Worm (Caenorhabditis elegans): ENCODE results near the gene Y69H2.10.

Y69H2.10 gene

ce11 chrV:18662333-18662732 lies 7.8 kb upstream of the Y69H2.10 start:
- TF ChIP-seq Y22D7AL.16 (tag; optimal IDR thresholded peaks at IDR 0.05) (no peak), dve-1 (tag; optimal IDR thresholded peaks at IDR 0.05) (no peak), ceh-9 (tag; optimal IDR thresholded peaks at IDR 0.05) (no peak), sox-4 (tag; optimal IDR thresholded peaks at IDR 0.05) (no peak), ceh-2 (tag; optimal IDR thresholded peaks at IDR 0.05) (no peak), unc-42 (tag; optimal IDR thresholded peaks at IDR 0.05) (no peak)

- TF ChIP-seq ahr-1 (tag; optimal IDR thresholded peaks at IDR 0.05) (no peak), nhr-232 (tag; optimal IDR thresholded peaks at IDR 0.05) (no peak), ceh-6 (GFP tag; optimal IDR thresholded peaks at IDR 0.05) (no peak), unc-86 (tag; optimal IDR thresholded peaks at IDR 0.05) (no peak), pat-9 (tag; optimal IDR thresholded peaks at IDR 0.05) (no peak), C38D4.7 (GFP tag; optimal IDR thresholded peaks at IDR 0.05) (no peak), ttx-3 (tag; optimal IDR thresholded peaks at IDR 0.05) (no peak), tbx-7 (tag; optimal IDR thresholded peaks at IDR 0.05) (no peak), hlh-13 (GFP tag; optimal IDR thresholded peaks at IDR 0.05) (no peak)
Observed at ce11 chrV:18664026-18664425, 6.1 kb upstream of the Y69H2.10 start, which contains the start of gene Y69H2.3. Gene Y69H2.3 (minus strand): TSS chrV:18664126.

DNA sequence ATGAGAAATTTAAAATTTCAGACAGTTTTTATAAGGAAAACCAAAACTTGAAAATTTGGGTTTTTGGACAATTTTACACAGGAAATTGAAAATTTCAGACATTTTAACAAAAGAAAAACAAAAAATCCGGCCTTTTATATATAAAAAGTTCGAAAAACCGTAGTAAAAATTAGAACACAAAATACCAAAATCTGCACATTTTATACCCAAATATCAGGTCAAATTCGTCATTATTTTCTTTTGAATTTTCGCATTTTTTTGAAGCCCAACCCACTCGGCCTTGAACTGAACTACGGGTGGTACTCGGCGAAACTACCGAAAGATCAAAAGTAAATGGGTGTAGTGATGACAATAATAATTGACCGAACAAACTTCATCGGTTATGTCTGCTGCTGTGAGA lies 2.9 kb upstream of the Y69H2.10 start:
- TF ChIP-seq unc-42 (tag; optimal IDR thresholded peaks at IDR 0.05) (no peak), C38D4.7 (GFP tag; optimal IDR thresholded peaks at IDR 0.05) (no peak), elt-2 (tag; optimal IDR thresholded peaks at IDR 0.05) (no peak), tbx-7 (tag; optimal IDR thresholded peaks at IDR 0.05) (no peak), nfya-1 (tag; optimal IDR thresholded peaks at IDR 0.05) (no peak), C08G9.2 (tag; optimal IDR thresholded peaks at IDR 0.05) (no peak), unc-3 (GFP tag; conservative IDR thresholded peaks at IDR 0.05) (no peak), unc-3 (tag; optimal IDR thresholded peaks at IDR 0.05) (no peak), K09A11.1 (tag; optimal IDR thresholded peaks at IDR 0.05; ENCODE audit: insufficient read depth) (no peak), madf-2 (tag; optimal IDR thresholded peaks at IDR 0.05) (no peak), K02D7.2 (tag; optimal IDR thresholded peaks at IDR 0.05) (no peak), pqm-1 (tag; optimal IDR thresholded peaks at IDR 0.05) (no peak), ceh-18 (tag; optimal IDR thresholded peaks at IDR 0.05) (no peak), ceh-31 (tag; optimal IDR thresholded peaks at IDR 0.05) (no peak), elt-4 (tag; optimal IDR thresholded peaks at IDR 0.05) (no peak), dve-1 (tag; optimal IDR thresholded peaks at IDR 0.05) (no peak), sdc-2 (tag; optimal IDR thresholded peaks at IDR 0.05) (no peak)

DNA sequence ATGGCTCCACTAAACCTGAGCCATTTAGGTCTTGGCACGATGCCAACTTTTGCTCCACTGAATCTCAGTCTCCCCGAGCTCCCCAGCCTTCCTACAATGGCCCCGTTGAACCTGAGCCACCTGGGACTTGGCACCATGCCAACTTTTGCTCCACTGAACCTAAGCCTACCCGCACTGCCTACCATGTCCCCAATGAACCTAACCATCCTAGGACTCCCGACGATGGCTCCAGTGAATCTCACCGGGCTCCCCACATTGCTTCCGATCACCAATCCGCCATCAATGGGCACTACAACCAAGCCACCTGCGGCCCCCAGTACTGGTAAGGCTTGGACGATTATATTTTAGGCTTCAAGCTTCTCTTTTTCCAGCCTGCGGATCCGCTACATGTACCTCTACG lies 1.7 kb downstream of the Y69H2.10 start:
- TF ChIP-seq T23F11.4 (GFP tag; optimal IDR thresholded peaks at IDR 0.05), result no peak

DNA sequence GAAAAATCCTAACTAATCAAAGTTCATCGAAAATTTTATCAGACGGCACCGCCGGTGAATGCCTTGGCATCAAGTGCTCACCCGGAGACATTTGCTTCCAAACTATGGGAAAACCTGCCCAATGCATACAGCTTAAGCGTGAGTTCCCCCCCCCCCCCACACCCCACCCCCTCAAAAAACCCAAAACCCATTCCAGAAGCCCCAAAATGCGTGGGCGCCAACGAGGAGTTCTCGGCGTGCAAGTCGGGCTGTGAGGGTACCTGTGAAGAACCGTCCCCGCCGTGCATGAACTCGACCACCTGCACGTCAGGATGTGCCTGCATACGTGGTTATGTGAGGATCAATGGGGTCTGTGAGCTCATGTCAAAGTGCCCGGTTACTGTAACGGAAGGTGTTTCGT lies 4.2 kb downstream of the Y69H2.10 start:
- TF ChIP-seq mec-3 (tag; optimal IDR thresholded peaks at IDR 0.05; ENCODE audit: borderline replicate concordance) (no peak), ets-4 (tag; optimal IDR thresholded peaks at IDR 0.05) (no peak), ceh-6 (GFP tag; optimal IDR thresholded peaks at IDR 0.05) (no peak), fkh-10 (GFP tag; optimal IDR thresholded peaks at IDR 0.05) (no peak), npax-4 (tag; optimal IDR thresholded peaks at IDR 0.05) (no peak), ceh-45 (GFP tag; IDR thresholded peaks at IDR 0.05) (no peak), K02D7.2 (tag; optimal IDR thresholded peaks at IDR 0.05) (no peak)
